Worm (Caenorhabditis elegans) whole organism, late embryonic: ENCODE data around the gene C07G3.15.

Experiments
- ceh-19 ChIP-seq: fragments of 200-800 bp; sonication (Bioruptor generic); optimal IDR thresholded peaks from 2 replicates; lab custom pipeline; 2018; ENCODE audit warnings: mild to moderate bottlenecking, missing genetic modification characterization, missing compliant biosample characterization
- ceh-2 ChIP-seq: sonication (generic microtip); optimal IDR thresholded peaks from 2 replicates; lab custom pipeline; 2016; ENCODE audit warnings: missing genotype, missing genetic modification characterization, missing compliant biosample characterization
- ceh-30 ChIP-seq: fragments of 150-350 bp; optimal IDR thresholded peaks from 2 replicates; lab custom pipeline; 2014; ENCODE audit warnings: missing biosample characterization, missing genetic modification characterization
- ceh-31 ChIP-seq: sonication (generic microtip); optimal IDR thresholded peaks from 2 replicates; lab custom pipeline; 2016; ENCODE audit warnings: missing genetic modification characterization, missing compliant biosample characterization
- ceh-34 ChIP-seq: sonication (generic microtip); optimal IDR thresholded peaks from 2 replicates; lab custom pipeline; 2016; ENCODE audit warnings: mild to moderate bottlenecking, missing genetic modification characterization, missing compliant biosample characterization
- ceh-6 ChIP-seq: fragments of 200-800 bp; sonication (Bioruptor generic); optimal IDR thresholded peaks from 2 replicates; lab custom pipeline; 2018; ENCODE audit warnings: mild to moderate bottlenecking, missing genetic modification characterization, missing compliant biosample characterization
- ceh-9 ChIP-seq: sonication (generic microtip); optimal IDR thresholded peaks from 2 replicates; lab custom pipeline; 2016; ENCODE audit warnings: mild to moderate bottlenecking, missing genetic modification characterization, inconsistent platforms, missing compliant biosample characterization
- ets-4 ChIP-seq: sonication (generic microtip); optimal IDR thresholded peaks from 2 replicates; lab custom pipeline; 2016; ENCODE audit warnings: missing genetic modification characterization, missing compliant biosample characterization
- gmeb-2 ChIP-seq: sonication (generic microtip); optimal IDR thresholded peaks from 2 replicates; lab custom pipeline; 2016; ENCODE audit warnings: missing genetic modification characterization, inconsistent platforms, missing compliant biosample characterization
- hlh-15 ChIP-seq: sonication (generic microtip); optimal IDR thresholded peaks from 2 replicates; lab custom pipeline; 2016; ENCODE audit warnings: missing genetic modification characterization, missing compliant biosample characterization
- lin-11 ChIP-seq: fragments of 200-800 bp; sonication (Bioruptor generic); optimal IDR thresholded peaks from 2 replicates; lab custom pipeline; 2018; ENCODE audit warnings: mild to moderate bottlenecking, missing genetic modification characterization, missing compliant biosample characterization
- nhr-232 ChIP-seq: sonication (generic microtip); optimal IDR thresholded peaks from 2 replicates; lab custom pipeline; 2016; ENCODE audit warnings: missing genetic modification characterization, missing compliant biosample characterization
- pqm-1 ChIP-seq: sonication (generic microtip); optimal IDR thresholded peaks from 2 replicates; lab custom pipeline; 2016; ENCODE audit warnings: missing genetic modification characterization, missing compliant biosample characterization
- pros-1 ChIP-seq: fragments of 150-350 bp; optimal IDR thresholded peaks from 2 replicates; lab custom pipeline; 2014; ENCODE audit warnings: missing biosample characterization, missing genetic modification reagents, missing genetic modification characterization
- ref-2 ChIP-seq: sonication (generic microtip); optimal IDR thresholded peaks from 2 replicates; lab custom pipeline; 2016; ENCODE audit warnings: missing genetic modification characterization, missing compliant biosample characterization
- sdc-2 ChIP-seq: sonication (generic microtip); optimal IDR thresholded peaks from 2 replicates; lab custom pipeline; 2016; ENCODE audit warnings: missing genotype, missing genetic modification characterization, missing compliant biosample characterization
- sox-4 ChIP-seq: sonication (generic microtip); optimal IDR thresholded peaks from 2 replicates; lab custom pipeline; 2017; ENCODE audit warnings: mild to moderate bottlenecking, missing genetic modification characterization, inconsistent platforms, missing compliant biosample characterization
- tbx-2 ChIP-seq: sonication (generic microtip); optimal IDR thresholded peaks from 2 replicates; lab custom pipeline; 2016; ENCODE audit warnings: missing genetic modification characterization, missing compliant biosample characterization
- unc-3 ChIP-seq, 2 experiments: fragments of 200-800 bp in 1 of 2; sonication (Bioruptor generic) in 1 of 2; sonication (generic microtip) in 1 of 2; conservative IDR thresholded peaks in 1 of 2; optimal IDR thresholded peaks in 1 of 2; 2 replicates each; pipeline versions ENCODE4 v1.3.6 to Lab custom; 2016 to 2022; ENCODE audit warnings: missing compliant biosample characterization in 2 of 2, missing genetic modification characterization in 2 of 2, missing genetic modification reagents in 1 of 2
- unc-42 ChIP-seq: sonication (generic microtip); optimal IDR thresholded peaks from 2 replicates; lab custom pipeline; 2016; ENCODE audit warnings: missing genotype, missing genetic modification characterization, missing compliant biosample characterization
- unc-86 ChIP-seq: sonication (generic microtip); optimal IDR thresholded peaks from 2 replicates; lab custom pipeline; 2016; ENCODE audit warnings: missing genetic modification characterization, missing compliant biosample characterization
- zip-5 ChIP-seq: sonication (generic microtip); optimal IDR thresholded peaks from 2 replicates; lab custom pipeline; 2016; ENCODE audit warnings: missing genetic modification characterization, missing compliant biosample characterization

C07G3.15 gene

ce11 chrV:3454620-3455019 lies 42.2 kb downstream of the C07G3.15 start (continued):
- no peak for TF ChIP-seq sdc-2 (tag; lab: Kevin White, UChicago)
- TF ChIP-seq ceh-30 (tag; lab: Kevin White, UChicago) = no peak
- no peak for TF ChIP-seq ceh-31 (tag; lab: Kevin White, UChicago)
- no peak for TF ChIP-seq pqm-1 (tag; lab: Kevin White, UChicago)
- TF ChIP-seq hlh-15 (tag; lab: Kevin White, UChicago) = no peak
- no peak for TF ChIP-seq unc-86 (tag; lab: Kevin White, UChicago)
- TF ChIP-seq ets-4 (tag; lab: Kevin White, UChicago) = no peak
- no peak for TF ChIP-seq pros-1
- no peak for TF ChIP-seq sox-4
- no peak for TF ChIP-seq tbx-2 (tag; lab: Kevin White, UChicago)

ce11 chrV:3452489-3452888 lies 44.3 kb downstream of the C07G3.15 start:
- TF ChIP-seq unc-42 (tag; lab: Kevin White, UChicago) = peak; percentile 89
- TF ChIP-seq unc-3 (GFP tag; conservative IDR thresholded peaks at IDR 0.05; lab: Robert Waterston, UW) = no peak
- TF ChIP-seq unc-3 (tag; optimal IDR thresholded peaks at IDR 0.05; lab: Kevin White, UChicago) = no peak
- TF ChIP-seq, all 69 proteins: peak for 1

- TF ChIP-seq nhr-232 = no peak
- TF ChIP-seq unc-42 (tag; lab: Kevin White, UChicago) = peak; percentile 65
- TF ChIP-seq, all 69 proteins: peak for 1
Measured at ce11 chrV:3451646-3452045, 45.1 kb downstream of the C07G3.15 start.

ce11 chrV:3450351-3450750 lies 46.4 kb downstream of the C07G3.15 start:
- TF ChIP-seq ceh-6 (GFP tag; lab: Kevin White, UChicago) (no peak), ref-2 (tag; lab: Kevin White, UChicago) (peak; percentile 72)

- TF ChIP-seq tbx-2 (tag; lab: Kevin White, UChicago) = peak; percentile 8
- no peak for TF ChIP-seq zip-5 (tag; lab: Kevin White, UChicago)
- TF ChIP-seq ceh-2 (tag; lab: Kevin White, UChicago) = no peak
- TF ChIP-seq, all 69 proteins: peak for 1
Measured at ce11 chrV:3449810-3450209, 47.0 kb downstream of the C07G3.15 start.

ce11 chrV:3445090-3445832 lies 51.5 kb downstream of the C07G3.15 start:
- TF ChIP-seq gmeb-2 (tag; lab: Kevin White, UChicago) (no peak), ceh-9 (no peak), tbx-2 (tag; lab: Kevin White, UChicago) (peak; percentile 37), ceh-34 (tag; lab: Kevin White, UChicago) (peak; percentile 92), ceh-19 (peak; percentile 2), ref-2 (tag; lab: Kevin White, UChicago) (peak; percentile 23)

ce11 chrV:3444777-3445089 lies 52.0 kb downstream of the C07G3.15 start, which contains the start of gene cfz-2:
cfz-2 (minus strand) TSS chrV:3444877.
- TF ChIP-seq lin-11 (tag; lab: Kevin White, UChicago) (no peak), ceh-34 (tag; lab: Kevin White, UChicago) (peak; percentile 71), ceh-6 (GFP tag; lab: Kevin White, UChicago) (no peak), nhr-232 (no peak)
